Fruit fly (Drosophila melanogaster) whole organism, embryonic: ENCODE results near the gene CG10802.

Experiments used
- Ada2b ChIP-seq: fragments of 200-800 bp; sonication (Bioruptor generic); IDR thresholded peaks from 2 replicates; pipeline ENCODE4 v1.3.6; 2022; ENCODE audit warnings: missing biosample characterization, missing genetic modification characterization
- CG10274 ChIP-seq: fragments of 200-800 bp; sonication (Bioruptor generic); optimal IDR thresholded peaks from 3 replicates; lab custom pipeline; 2017; ENCODE audit warnings: missing biosample characterization, mild to moderate bottlenecking, missing genetic modification characterization
- CG10543 ChIP-seq: fragments of 200-800 bp; sonication (Bioruptor generic); optimal IDR thresholded peaks from 3 replicates; lab custom pipeline; 2017; ENCODE audit warnings: missing biosample characterization, mild to moderate bottlenecking, missing genetic modification characterization, moderate library complexity
- CG11695 ChIP-seq: fragments of 200-800 bp; sonication (Bioruptor generic); IDR thresholded peaks from 3 replicates; pipeline ENCODE4 v1.3.6; 2022; ENCODE audit warnings: missing biosample characterization, missing genetic modification characterization
- CG12104 ChIP-seq: fragments of 200-800 bp; sonication (Bioruptor generic); optimal IDR thresholded peaks from 3 replicates; lab custom pipeline; 2016; ENCODE audit warnings: missing biosample characterization, missing genetic modification characterization
- CG12744 ChIP-seq: fragments of 200-800 bp; sonication (Bioruptor generic); optimal IDR thresholded peaks from 2 replicates; lab custom pipeline; 2016; ENCODE audit warnings: missing biosample characterization, missing genetic modification characterization
- CG13123 ChIP-seq: fragments of 200-800 bp; sonication (Bioruptor generic); optimal IDR thresholded peaks from 2 replicates; lab custom pipeline; 2016; ENCODE audit warnings: missing biosample characterization, missing genetic modification characterization
- CG13624 ChIP-seq: fragments of 200-800 bp; sonication (Bioruptor generic); optimal IDR thresholded peaks from 2 replicates; lab custom pipeline; 2016; ENCODE audit warnings: missing biosample characterization, missing genetic modification characterization
- CG14014 ChIP-seq: fragments of 200-800 bp; sonication (Bioruptor generic); IDR thresholded peaks from 2 replicates; pipeline ENCODE4 v1.3.6; 2022; ENCODE audit warnings: missing biosample characterization, missing genetic modification characterization
- CG14050 ChIP-seq: fragments of 200-800 bp; sonication (Bioruptor generic); IDR thresholded peaks from 3 replicates; pipeline ENCODE4 v1.3.6; 2022; ENCODE audit warnings: missing biosample characterization, missing genetic modification characterization
- CG14667 ChIP-seq: fragments of 200-800 bp; sonication (Bioruptor generic); IDR thresholded peaks from 2 replicates; pipeline ENCODE4 v1.3.6; 2022; ENCODE audit warnings: missing biosample characterization, missing genetic modification characterization
- CG1602 ChIP-seq: fragments of 200-800 bp; sonication (Bioruptor generic); optimal IDR thresholded peaks from 3 replicates; lab custom pipeline; 2016; ENCODE audit warnings: missing biosample characterization, missing genetic modification characterization
- CG17912 ChIP-seq: fragments of 200-800 bp; sonication (Bioruptor generic); optimal IDR thresholded peaks from 2 replicates; lab custom pipeline; 2018; ENCODE audit warnings: missing biosample characterization, mild to moderate bottlenecking, missing genetic modification characterization
- CG2875 ChIP-seq: fragments of 200-800 bp; sonication (Bioruptor generic); optimal IDR thresholded peaks from 2 replicates; lab custom pipeline; 2017; ENCODE audit warnings: missing biosample characterization, mild to moderate bottlenecking, missing genetic modification characterization, missing genetic modification reagents
- CG3281 ChIP-seq: fragments of 200-800 bp; sonication (Bioruptor generic); optimal IDR thresholded peaks from 3 replicates; lab custom pipeline; 2017; ENCODE audit warnings: missing biosample characterization, mild to moderate bottlenecking, missing genetic modification characterization
- CG3995 ChIP-seq: fragments of 200-800 bp; sonication (Bioruptor generic); optimal IDR thresholded peaks from 3 replicates; lab custom pipeline; 2016; ENCODE audit warnings: missing biosample characterization, missing genetic modification characterization
- CG6254 ChIP-seq: fragments of 200-800 bp; sonication (Bioruptor generic); optimal IDR thresholded peaks from 3 replicates; lab custom pipeline; 2017; ENCODE audit warnings: mild to moderate bottlenecking, missing biosample characterization, missing genetic modification reagents, missing genetic modification characterization
- CG6765 ChIP-seq: fragments of 200-800 bp; sonication (Bioruptor generic); optimal IDR thresholded peaks from 3 replicates; lab custom pipeline; 2017; ENCODE audit warnings: missing biosample characterization, mild to moderate bottlenecking, missing genetic modification characterization
- CG8944 ChIP-seq: fragments of 200-800 bp; sonication (Bioruptor generic); optimal IDR thresholded peaks from 3 replicates; lab custom pipeline; 2016; ENCODE audit warnings: missing biosample characterization, missing genetic modification characterization
- CTCF ChIP-seq: fragments of 200-800 bp; sonication (Bioruptor generic); optimal IDR thresholded peaks from 2 replicates; lab custom pipeline; 2017; ENCODE audit warnings: missing biosample characterization, mild to moderate bottlenecking, missing genetic modification characterization, moderate library complexity
- Dek ChIP-seq: fragments of 200-800 bp; sonication (Bioruptor generic); optimal IDR thresholded peaks from 3 replicates; lab custom pipeline; 2019; ENCODE audit warnings: missing biosample characterization, mild to moderate bottlenecking, missing genetic modification characterization, moderate library complexity
- Dip3 ChIP-seq: fragments of 200-800 bp; sonication (Bioruptor generic); optimal IDR thresholded peaks from 3 replicates; lab custom pipeline; 2016; ENCODE audit warnings: missing biosample characterization, missing genetic modification characterization
- Dref ChIP-seq: fragments of 200-800 bp; sonication (Bioruptor generic); IDR thresholded peaks from 2 replicates; pipeline ENCODE4 v1.3.6; 2022; ENCODE audit warnings: missing biosample characterization, missing genetic modification characterization
- GATAe ChIP-seq: fragments of 200-800 bp; sonication (Bioruptor generic); conservative IDR thresholded peaks from 2 replicates; pipeline ENCODE4 v1.3.6; 2022; ENCODE audit warnings: missing biosample characterization, missing genetic modification characterization
- Gsc ChIP-seq: fragments of 200-800 bp; sonication (Bioruptor generic); IDR thresholded peaks from 2 replicates; pipeline ENCODE4 v1.3.6; 2022; ENCODE audit warnings: missing biosample characterization, missing genetic modification characterization
- HHEX ChIP-seq: fragments of 200-800 bp; sonication (Bioruptor generic); optimal IDR thresholded peaks from 3 replicates; lab custom pipeline; 2017; ENCODE audit warnings: missing biosample characterization, mild to moderate bottlenecking, missing genetic modification characterization, missing genetic modification reagents
- HmgD ChIP-seq: fragments of 200-800 bp; sonication (Bioruptor generic); optimal IDR thresholded peaks from 3 replicates; lab custom pipeline; 2016; ENCODE audit warnings: missing biosample characterization, missing genetic modification characterization
- Hr78 ChIP-seq, 2 experiments: fragments of 200-800 bp in 1 of 2; fragments of >200 bp in 1 of 2; sonication (Bioruptor generic) in 1 of 2; optimal IDR thresholded peaks; 2 replicates each; lab custom pipeline; 2017 to 2019; ENCODE audit warnings: missing biosample characterization in 2 of 2, missing genetic modification characterization in 2 of 2, mild to moderate bottlenecking in 1 of 2, moderate library complexity in 1 of 2
- Meics ChIP-seq: fragments of 200-800 bp; sonication (Bioruptor generic); optimal IDR thresholded peaks from 2 replicates; lab custom pipeline; 2017; ENCODE audit warnings: missing biosample characterization, mild to moderate bottlenecking, missing genetic modification characterization
- Nf-YB ChIP-seq: fragments of 200-800 bp; sonication (Bioruptor generic); optimal IDR thresholded peaks from 3 replicates; lab custom pipeline; 2019; ENCODE audit warnings: missing biosample characterization, mild to moderate bottlenecking, missing genetic modification characterization, moderate library complexity
- Nf-YC ChIP-seq: fragments of 200-800 bp; optimal IDR thresholded peaks from 3 replicates; lab custom pipeline; 2019; ENCODE audit warnings: missing biosample characterization, mild to moderate bottlenecking, missing genetic modification characterization, moderate library complexity
- Sox100B ChIP-seq: fragments of 200-800 bp; sonication (Bioruptor generic); optimal IDR thresholded peaks from 3 replicates; lab custom pipeline; 2018; ENCODE audit warnings: missing biosample characterization, mild to moderate bottlenecking, missing genetic modification characterization
- Sry-δ ChIP-seq: fragments of 200-800 bp; sonication (Bioruptor generic); optimal IDR thresholded peaks from 2 replicates; lab custom pipeline; 2016; ENCODE audit warnings: missing biosample characterization, missing genetic modification characterization
- TFAM ChIP-seq: fragments of 200-800 bp; sonication (Bioruptor generic); optimal IDR thresholded peaks from 2 replicates; lab custom pipeline; 2017; ENCODE audit warnings: missing biosample characterization, missing genetic modification characterization, inconsistent platforms
- ab ChIP-seq: fragments of 200-800 bp; sonication (Bioruptor generic); optimal IDR thresholded peaks from 2 replicates; lab custom pipeline; 2016; ENCODE audit warnings: missing biosample characterization, missing genetic modification characterization
- bab2 ChIP-seq: fragments of 200-800 bp; sonication (Bioruptor generic); optimal IDR thresholded peaks from 2 replicates; lab custom pipeline; 2016; ENCODE audit warnings: missing biosample characterization, missing genetic modification characterization
- caup ChIP-seq: fragments of 200-800 bp; sonication (Bioruptor generic); optimal IDR thresholded peaks from 3 replicates; lab custom pipeline; 2017; ENCODE audit warnings: missing biosample characterization, mild to moderate bottlenecking, missing genetic modification characterization, moderate library complexity; ENCODE audit not compliant: severe bottlenecking
- eve ChIP-seq, 2 experiments: fragments of >200 bp; optimal IDR thresholded peaks; 2 replicates each; lab custom pipeline; 2017; ENCODE audit warnings: missing biosample characterization in 2 of 2, missing genetic modification characterization in 2 of 2
- ftz-f1 ChIP-seq: fragments of 200-800 bp; sonication (Bioruptor generic); optimal IDR thresholded peaks from 2 replicates; lab custom pipeline; 2016; ENCODE audit warnings: missing biosample characterization, missing genetic modification characterization
- grau ChIP-seq: fragments of 200-800 bp; optimal IDR thresholded peaks from 3 replicates; lab custom pipeline; 2019; ENCODE audit warnings: missing biosample characterization, mild to moderate bottlenecking, missing genetic modification characterization, moderate library complexity
- knrl ChIP-seq: fragments of 200-800 bp; sonication (Bioruptor generic); IDR thresholded peaks from 3 replicates; pipeline ENCODE4 v1.3.6; 2022; ENCODE audit warnings: missing biosample characterization, missing genetic modification characterization; ENCODE audit not compliant: partially characterized antibody
- odd ChIP-seq: fragments of 200-800 bp; sonication (Bioruptor generic); optimal IDR thresholded peaks from 2 replicates; lab custom pipeline; 2017; ENCODE audit warnings: missing biosample characterization, mild to moderate bottlenecking, missing genetic modification characterization
- phol ChIP-seq: fragments of 200-800 bp; sonication (Bioruptor generic); optimal IDR thresholded peaks from 3 replicates; lab custom pipeline; 2018; ENCODE audit warnings: missing biosample characterization, mild to moderate bottlenecking, missing genetic modification characterization, moderate library complexity
- pros ChIP-seq: fragments of 200-800 bp; sonication (Bioruptor generic); optimal IDR thresholded peaks from 3 replicates; lab custom pipeline; 2019; ENCODE audit warnings: missing biosample characterization, mild to moderate bottlenecking, missing genetic modification characterization, moderate library complexity
- ranshi ChIP-seq: fragments of 200-800 bp; sonication (Bioruptor generic); IDR thresholded peaks from 2 replicates; pipeline ENCODE4 v1.3.6; 2022; ENCODE audit warnings: missing biosample characterization, missing genetic modification characterization
- sd ChIP-seq: fragments of 200-800 bp; sonication (Bioruptor generic); optimal IDR thresholded peaks from 3 replicates; lab custom pipeline; 2018; ENCODE audit warnings: missing biosample characterization, mild to moderate bottlenecking, missing genetic modification characterization, moderate library complexity
- sens-2 ChIP-seq: fragments of 200-800 bp; sonication (Bioruptor generic); IDR thresholded peaks from 2 replicates; pipeline ENCODE4 v1.3.6; 2022; ENCODE audit warnings: missing biosample characterization, missing genetic modification characterization
- sima ChIP-seq: fragments of 200-800 bp; sonication (Bioruptor generic); optimal IDR thresholded peaks from 2 replicates; lab custom pipeline; 2016; ENCODE audit warnings: missing biosample characterization, missing genetic modification characterization
- wdn ChIP-seq: fragments of 200-800 bp; sonication (Bioruptor generic); IDR thresholded peaks from 2 replicates; pipeline ENCODE4 v1.3.6; 2022; ENCODE audit warnings: missing biosample characterization, missing genetic modification characterization

Gene CG10802

dm6 chrX:3474476-3475439, 8.0 kb upstream of the CG10802 start, which contains the start of gene CG12206 (continued):
- peak; percentile 64; the same call in 2 of the 3 replicates for TF ChIP-seq CG11695 (GFP tag; lab: Robert Waterston, UW)
- peak; percentile 25 for TF ChIP-seq CG6254 (GFP tag; lab: Kevin White, UChicago)
- TF ChIP-seq Ada2b (GFP tag; lab: Robert Waterston, UW): peak; percentile 33; the same call in 1 of the 2 replicates
- TF ChIP-seq CG3281 (GFP tag; lab: Kevin White, UChicago): peak; percentile 60
- TF ChIP-seq TFAM: no peak
- no peak for TF ChIP-seq ab (GFP tag; lab: Kevin White, UChicago)
- TF ChIP-seq bab2 (GFP tag; lab: Kevin White, UChicago): no peak
- peak; percentile 30 for TF ChIP-seq CG10543 (GFP tag; lab: Kevin White, UChicago)
- peak; percentile 60; the same call in 1 of the 2 replicates for TF ChIP-seq ranshi (GFP tag; lab: Robert Waterston, UW)
- peak; percentile 81 for TF ChIP-seq sd (tag; lab: Kevin White, UChicago)
- no peak for TF ChIP-seq knrl (GFP tag; lab: Robert Waterston, UW)
- no peak for TF ChIP-seq Gsc (GFP tag; lab: Robert Waterston, UW)
- TF ChIP-seq CG3995 (GFP tag; lab: Kevin White, UChicago): no peak
- TF ChIP-seq HmgD (GFP tag; lab: Kevin White, UChicago): no peak
- no peak for TF ChIP-seq Hr78 (GFP tag; optimal IDR thresholded peaks at IDR 0.05; lab: Kevin White, UChicago)
- no peak for TF ChIP-seq CG8944 (GFP tag; lab: Kevin White, UChicago)
- no peak for TF ChIP-seq CG14667 (GFP tag; lab: Robert Waterston, UW)
- peak; percentile 70 for TF ChIP-seq Meics
- no peak for TF ChIP-seq CG17912 (GFP tag; lab: Kevin White, UChicago)
- peak; percentile 34 for TF ChIP-seq CG6765
- TF ChIP-seq phol (tag; lab: Kevin White, UChicago): peak; percentile 66
- peak; percentile 47 for TF ChIP-seq HHEX
- peak; percentile 9 for TF ChIP-seq Nf-YB (GFP tag; lab: Kevin White, UChicago)
- TF ChIP-seq Dip3 (GFP tag; lab: Kevin White, UChicago): no peak
- peak; percentile 25; the same call in 1 of the 2 replicates for TF ChIP-seq CG14014 (GFP tag; lab: Robert Waterston, UW)
- no peak for TF ChIP-seq CG13624 (GFP tag; lab: Kevin White, UChicago)
- peak; percentile 74 for TF ChIP-seq grau (tag; lab: Kevin White, UChicago)
- TF ChIP-seq CG14050 (GFP tag; lab: Robert Waterston, UW): 0 out of 3 replicates have a peak, but pooled peaks have one; percentile 15
- peak; percentile 19 for TF ChIP-seq CG12104 (GFP tag; lab: Kevin White, UChicago)
- TF ChIP-seq CG13123 (GFP tag; lab: Kevin White, UChicago): no peak
- no peak for TF ChIP-seq CG10274 (GFP tag; lab: Kevin White, UChicago)
- peak; percentile 66 for TF ChIP-seq caup (GFP tag; lab: Kevin White, UChicago)
- no peak for TF ChIP-seq wdn (GFP tag; lab: Robert Waterston, UW)
- no peak for TF ChIP-seq CG12744 (GFP tag; lab: Kevin White, UChicago)
- no peak for TF ChIP-seq GATAe (GFP tag; lab: Robert Waterston, UW)
- TF ChIP-seq Dek (tag; lab: Kevin White, UChicago): peak; percentile 54
- no peak for TF ChIP-seq CG1602 (GFP tag; lab: Kevin White, UChicago)
- no peak for TF ChIP-seq pros (GFP tag; lab: Kevin White, UChicago)
- TF ChIP-seq sima (GFP tag; lab: Kevin White, UChicago): no peak
- peak; percentile 2 for TF ChIP-seq Nf-YC (tag; lab: Kevin White, UChicago)
- no peak for TF ChIP-seq CG2875
- TF ChIP-seq ftz-f1 (GFP tag; lab: Kevin White, UChicago): no peak
- TF ChIP-seq Dref (GFP tag; lab: Robert Waterston, UW): no peak
- no peak for TF ChIP-seq CTCF (GFP tag; lab: Kevin White, UChicago)
- TF ChIP-seq Sry-δ: no peak
- peak; percentile 74 for TF ChIP-seq Sox100B
- no peak for TF ChIP-seq odd (GFP tag; lab: Kevin White, UChicago)
- no peak for TF ChIP-seq eve (GFP tag; optimal IDR thresholded peaks at IDR 0.05; lab: Kevin White, UChicago)
- TF ChIP-seq sens-2: no peak
